Worm (Caenorhabditis elegans) whole organism, young adult: ENCODE data around the gene toca-1.

Source experiments
- F49E8.2 ChIP-seq: sonication (generic microtip); optimal IDR thresholded peaks from 3 replicates; lab custom pipeline; 2017; ENCODE audit warnings: missing genetic modification characterization, mild to moderate bottlenecking, missing compliant biosample characterization, antibody characterized with exemption, moderate library complexity; ENCODE audit not compliant: insufficient read depth
- ZK185.1 ChIP-seq: sonication (generic microtip); optimal IDR thresholded peaks from 2 replicates; lab custom pipeline; 2016; ENCODE audit warnings: mild to moderate bottlenecking, missing genetic modification characterization, missing compliant biosample characterization; ENCODE audit not compliant: poor library complexity, severe bottlenecking
- die-1 ChIP-seq: sonication (generic microtip); optimal IDR thresholded peaks from 2 replicates; lab custom pipeline; 2016; ENCODE audit warnings: missing genotype, mild to moderate bottlenecking, missing genetic modification characterization, missing compliant biosample characterization
- ets-4 ChIP-seq: fragments of 200-800 bp; sonication (Bioruptor generic); optimal IDR thresholded peaks from 2 replicates; lab custom pipeline; 2018; ENCODE audit warnings: mild to moderate bottlenecking, missing genetic modification characterization, missing compliant biosample characterization
- hmg-20 ChIP-seq: fragments of 200-800 bp; sonication (Bioruptor generic); IDR thresholded peaks from 2 replicates; pipeline ENCODE4 v1.3.6; 2022; ENCODE audit warnings: missing genetic modification reagents, missing genetic modification characterization, missing compliant biosample characterization
- nfya-1 ChIP-seq: sonication (generic microtip); optimal IDR thresholded peaks from 2 replicates; lab custom pipeline; 2017; ENCODE audit warnings: antibody characterized with exemption, missing compliant biosample characterization, missing genetic modification characterization, borderline replicate concordance; ENCODE audit not compliant: insufficient read depth
- nhr-90 ChIP-seq: sonication (generic microtip); optimal IDR thresholded peaks from 2 replicates; lab custom pipeline; 2016; ENCODE audit warnings: missing genotype, mild to moderate bottlenecking, missing genetic modification characterization, missing compliant biosample characterization
- snpc-4 ChIP-seq, 5 experiments: fragments of 150-350 bp in 1 of 5; sonication (generic microtip) in 4 of 5; optimal IDR thresholded peaks; 2 replicates each; lab custom pipeline; 2014 to 2018; ENCODE audit warnings: missing genetic modification characterization in 5 of 5, missing biosample characterization in 3 of 5, antibody characterized with exemption in 2 of 5, mild to moderate bottlenecking in 2 of 5, missing compliant biosample characterization in 2 of 5, missing genotype in 2 of 5, moderate library complexity in 2 of 5, missing genetic modification reagents in 1 of 5
- ztf-3 ChIP-seq: fragments of 200-800 bp; sonication (Bioruptor generic); optimal IDR thresholded peaks from 2 replicates; lab custom pipeline; 2018; ENCODE audit warnings: mild to moderate bottlenecking, missing genetic modification characterization, missing compliant biosample characterization

DNA sequence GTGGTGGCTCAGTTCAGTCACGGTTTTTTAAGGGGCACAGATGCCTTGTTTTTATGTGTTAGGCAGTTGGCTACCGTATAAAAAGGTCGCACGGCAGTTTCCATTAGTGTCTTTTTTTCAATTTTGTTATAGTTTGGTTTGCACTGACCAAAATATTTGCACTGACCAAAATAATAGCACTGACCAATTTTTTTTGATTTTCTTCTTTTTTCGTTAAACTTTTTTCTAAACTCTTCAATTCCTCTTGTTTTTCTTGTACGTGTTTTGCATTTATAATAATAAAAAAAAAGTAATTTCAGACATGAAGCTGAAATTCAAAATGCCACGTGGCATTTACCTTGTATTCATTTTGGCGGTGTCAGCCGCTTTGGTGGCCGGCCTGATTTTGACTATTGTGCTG, 47.1 kb upstream of the toca-1 start, which contains the start of gene H02F09.3:
- TF ChIP-seq ets-4 (GFP tag; lab: Kevin White, UChicago), result no peak
- no peak for TF ChIP-seq F49E8.2 (tag; lab: Kevin White, UChicago)
- TF ChIP-seq hmg-20, result no peak
- TF ChIP-seq ztf-3 (GFP tag; lab: Kevin White, UChicago), result no peak
- TF ChIP-seq ZK185.1 (tag; lab: Kevin White, UChicago), result no peak
- TF ChIP-seq die-1 (tag; lab: Kevin White, UChicago), result no peak
- no peak for TF ChIP-seq snpc-4 (GFP tag; optimal IDR thresholded peaks at IDR 0.05; lab: Kevin White, UChicago)
- no peak for TF ChIP-seq snpc-4 (tag; optimal IDR thresholded peaks at IDR 0.05; lab: Kevin White, UChicago)
- no peak for TF ChIP-seq nhr-90
- no peak for TF ChIP-seq nfya-1 (tag; lab: Kevin White, UChicago)
